Fruit fly (Drosophila melanogaster) whole organism, adult: ENCODE results near the gene CG13476.

Experiments
- CG14711 ChIP-seq: fragments of 200-800 bp; sonication (Bioruptor generic); optimal IDR thresholded peaks from 2 replicates; lab custom pipeline; 2018; ENCODE audit warnings: missing biosample characterization, mild to moderate bottlenecking, missing genetic modification characterization, moderate library complexity
- CG5204 ChIP-seq: fragments of 200-800 bp; sonication (Bioruptor generic); optimal IDR thresholded peaks from 2 replicates; lab custom pipeline; 2016; ENCODE audit warnings: missing biosample characterization, missing genetic modification characterization
- CG7045 ChIP-seq: fragments of 200-800 bp; sonication (Bioruptor generic); optimal IDR thresholded peaks from 2 replicates; lab custom pipeline; 2017; ENCODE audit warnings: missing biosample characterization, mild to moderate bottlenecking, missing genetic modification characterization
- Clk ChIP-seq: fragments of 200-800 bp; sonication (Bioruptor generic); optimal IDR thresholded peaks from 2 replicates; lab custom pipeline; 2017; ENCODE audit warnings: missing biosample characterization, missing genetic modification characterization
- kay ChIP-seq: fragments of 200-800 bp; sonication (Bioruptor generic); peaks from one replicate; lab custom pipeline; 2016; ENCODE audit warnings: missing biosample characterization, missing genetic modification characterization, borderline replicate concordance
- tj ChIP-seq: fragments of 200-800 bp; sonication (Bioruptor generic); optimal IDR thresholded peaks from 3 replicates; lab custom pipeline; 2017; ENCODE audit warnings: missing biosample characterization, mild to moderate bottlenecking, missing genetic modification characterization, moderate library complexity

dm6 chr3L:14706461-14706880 is 1.2 kb downstream of the CG13476 start:
- no peak for TF ChIP-seq kay (GFP tag; lab: Kevin White, UChicago)
- TF ChIP-seq Clk, result no peak
- TF ChIP-seq tj (GFP tag; lab: Kevin White, UChicago), result peak; percentile 86
- no peak for TF ChIP-seq CG14711 (tag; lab: Kevin White, UChicago)
- no peak for TF ChIP-seq CG7045 (GFP tag; lab: Kevin White, UChicago)
- no peak for TF ChIP-seq CG5204 (GFP tag; lab: Kevin White, UChicago)
